Fruit fly (Drosophila melanogaster) whole organism, wandering third instar larva: ENCODE data around the gene yellow-c.
A peak's percentile ranks its signal among the peaks of the same experiment; 100 is the strongest.

Source experiments
- CG32264 ChIP-seq: fragments of 200-800 bp; sonication (Bioruptor generic); optimal IDR thresholded peaks from 2 replicates; lab custom pipeline; 2016; ENCODE audit warnings: missing biosample characterization, missing genetic modification characterization
- CrebA ChIP-seq: fragments of 200-800 bp; sonication (Bioruptor generic); optimal IDR thresholded peaks from 2 replicates; lab custom pipeline; 2016; ENCODE audit warnings: missing biosample characterization, mild to moderate bottlenecking, missing genetic modification characterization, borderline replicate concordance
- Dfd ChIP-seq: fragments of >200 bp; optimal IDR thresholded peaks from 2 replicates; lab custom pipeline; 2017; ENCODE audit warnings: missing biosample characterization, missing genetic modification characterization
- GATAd ChIP-seq: sonication (Bioruptor generic); optimal IDR thresholded peaks from 2 replicates; lab custom pipeline; 2016; ENCODE audit warnings: missing biosample characterization, missing genetic modification characterization
- HLH106 ChIP-seq: fragments of 200-800 bp; optimal IDR thresholded peaks from 3 replicates; lab custom pipeline; 2019; ENCODE audit warnings: missing biosample characterization, mild to moderate bottlenecking, missing genetic modification characterization, moderate library complexity
- Hr78 ChIP-seq: fragments of >200 bp; optimal IDR thresholded peaks from 2 replicates; lab custom pipeline; 2017; ENCODE audit warnings: missing biosample characterization, missing genetic modification characterization
- Hr83 ChIP-seq: fragments of 200-300 bp; sonication (Bioruptor generic); optimal IDR thresholded peaks from 2 replicates; lab custom pipeline; 2016; ENCODE audit warnings: missing biosample characterization, mild to moderate bottlenecking, missing genetic modification characterization, moderate library complexity; ENCODE audit not compliant: poor library complexity, severe bottlenecking
- Jra ChIP-seq: sonication (Bioruptor generic); optimal IDR thresholded peaks from 2 replicates; lab custom pipeline; 2016; ENCODE audit warnings: missing biosample characterization, missing genetic modification characterization
- Mio ChIP-seq: sonication (Bioruptor generic); optimal IDR thresholded peaks from 2 replicates; lab custom pipeline; 2016; ENCODE audit warnings: missing biosample characterization, missing genetic modification characterization
- Myc ChIP-seq: fragments of >200 bp; optimal IDR thresholded peaks from 2 replicates; lab custom pipeline; 2017
- N ChIP-seq: fragments of >200 bp; optimal IDR thresholded peaks from 2 replicates; lab custom pipeline; 2018; ENCODE audit warnings: missing biosample characterization, missing external identifiers, missing genetic modification characterization
- Vsx2 ChIP-seq: fragments of 200-300, 225-300 bp; sonication (Bioruptor generic); optimal IDR thresholded peaks from 2 replicates; lab custom pipeline; 2018; ENCODE audit warnings: missing biosample characterization, missing genetic modification characterization; ENCODE audit not compliant: partially characterized antibody
- br ChIP-seq: fragments of 200-800 bp; sonication (Bioruptor generic); optimal IDR thresholded peaks from 2 replicates; lab custom pipeline; 2016; ENCODE audit warnings: missing biosample characterization, missing genetic modification characterization
- dmrt93B ChIP-seq: fragments of 200-800 bp; sonication (Bioruptor generic); optimal IDR thresholded peaks from 2 replicates; lab custom pipeline; 2018; ENCODE audit warnings: missing biosample characterization, mild to moderate bottlenecking, missing genetic modification characterization
- dsf ChIP-seq: sonication (Bioruptor generic); optimal IDR thresholded peaks from 2 replicates; lab custom pipeline; 2016; ENCODE audit warnings: missing biosample characterization, missing genetic modification characterization, borderline replicate concordance
- ey ChIP-seq: fragments of 200-800 bp; sonication (Bioruptor generic); optimal IDR thresholded peaks from 2 replicates; lab custom pipeline; 2016; ENCODE audit warnings: missing biosample characterization, missing genetic modification characterization
- fru ChIP-seq: fragments of 200-800 bp; sonication (Bioruptor generic); optimal IDR thresholded peaks from 3 replicates; lab custom pipeline; 2016; ENCODE audit warnings: missing biosample characterization, mild to moderate bottlenecking, missing genetic modification characterization
- h ChIP-seq: fragments of 200-800 bp; sonication (Bioruptor generic); optimal IDR thresholded peaks from 3 replicates; lab custom pipeline; 2016; ENCODE audit warnings: missing biosample characterization, mild to moderate bottlenecking, missing genetic modification characterization
- jim ChIP-seq: fragments of 175-275, 200-325 bp; sonication (Bioruptor generic); optimal IDR thresholded peaks from 2 replicates; lab custom pipeline; 2016; ENCODE audit warnings: missing biosample characterization, mild to moderate bottlenecking, missing genetic modification characterization
- lola ChIP-seq: fragments of >200 bp; optimal IDR thresholded peaks from 2 replicates; lab custom pipeline; 2017; ENCODE audit warnings: missing biosample characterization, missing genetic modification characterization
- pan ChIP-seq: fragments of >200 bp; optimal IDR thresholded peaks from 2 replicates; lab custom pipeline; 2017
- psq ChIP-seq: fragments of 200-800 bp; sonication (Bioruptor generic); optimal IDR thresholded peaks from 3 replicates; lab custom pipeline; 2017; ENCODE audit warnings: missing biosample characterization, mild to moderate bottlenecking, missing genetic modification characterization, moderate library complexity
- rgr ChIP-seq: fragments of 200-800 bp; sonication (Bioruptor generic); optimal IDR thresholded peaks from 3 replicates; lab custom pipeline; 2016; ENCODE audit warnings: missing biosample characterization, mild to moderate bottlenecking, missing genetic modification characterization
- sage ChIP-seq: fragments of 200-800 bp; sonication (Bioruptor generic); optimal IDR thresholded peaks from 2 replicates; lab custom pipeline; 2016; ENCODE audit warnings: missing biosample characterization, mild to moderate bottlenecking, missing genetic modification characterization
- sv ChIP-seq: fragments of 200-800 bp; sonication (Bioruptor generic); optimal IDR thresholded peaks from 3 replicates; lab custom pipeline; 2016; ENCODE audit warnings: missing biosample characterization, missing genetic modification characterization
- usp ChIP-seq: fragments of >200 bp; optimal IDR thresholded peaks from 2 replicates; lab custom pipeline; 2017; ENCODE audit warnings: missing biosample characterization, missing genetic modification characterization
- woc ChIP-seq: sonication (Bioruptor generic); optimal IDR thresholded peaks from 2 replicates; lab custom pipeline; 2016; ENCODE audit warnings: missing biosample characterization, mild to moderate bottlenecking, missing genetic modification characterization

Gene yellow-c

dm6 chr2L:15009703-15010102 is 25.5 kb upstream of the yellow-c start, which contains the start of the genes THG and Rnmt (continued):
- TF ChIP-seq sage (GFP tag; lab: Kevin White, UChicago): peak; percentile 49
- TF ChIP-seq woc (GFP tag; lab: Kevin White, UChicago): peak; percentile 66
- peak; percentile 57 for TF ChIP-seq Jra (GFP tag; lab: Kevin White, UChicago)
- no peak for TF ChIP-seq Dfd (GFP tag; lab: Kevin White, UChicago)
- TF ChIP-seq HLH106 (tag; lab: Kevin White, UChicago): peak; percentile 83
- TF ChIP-seq pan (lab: Kevin White, UChicago): no peak
- peak; percentile 74 for TF ChIP-seq ey (GFP tag; lab: Kevin White, UChicago)
- no peak for TF ChIP-seq Mio (GFP tag; lab: Kevin White, UChicago)
- peak; percentile 82 for TF ChIP-seq sv (GFP tag; lab: Kevin White, UChicago)
- TF ChIP-seq Hr83 (GFP tag; lab: Kevin White, UChicago): peak; percentile 43

- TF ChIP-seq Vsx2 (GFP tag; lab: Kevin White, UChicago): no peak
- no peak for TF ChIP-seq CrebA
- TF ChIP-seq HLH106 (tag; lab: Kevin White, UChicago): no peak
- no peak for TF ChIP-seq Mio (GFP tag; lab: Kevin White, UChicago)
- TF ChIP-seq pan (lab: Kevin White, UChicago): no peak
- TF ChIP-seq sage (GFP tag; lab: Kevin White, UChicago): no peak
- TF ChIP-seq lola (GFP tag; lab: Kevin White, UChicago): no peak
- no peak for TF ChIP-seq GATAd
- no peak for TF ChIP-seq Hr78 (GFP tag; lab: Kevin White, UChicago)
- TF ChIP-seq usp (GFP tag; lab: Kevin White, UChicago): no peak
- no peak for TF ChIP-seq br (GFP tag; lab: Kevin White, UChicago)
- TF ChIP-seq jim: no peak
- TF ChIP-seq Myc: no peak
- TF ChIP-seq, all 38 proteins: peak for 0
Measured at dm6 chr2L:15011779-15012178, 23.4 kb upstream of the yellow-c start.

- TF ChIP-seq Myc (no peak), sage (GFP tag; lab: Kevin White, UChicago) (no peak), Dfd (GFP tag; lab: Kevin White, UChicago) (peak; percentile 42), sv (GFP tag; lab: Kevin White, UChicago) (no peak)
- TF ChIP-seq, all 38 proteins: peak for 1
Measured at dm6 chr2L:15013523-15013922, 21.7 kb upstream of the yellow-c start.

- TF ChIP-seq sv (GFP tag; lab: Kevin White, UChicago): no peak
- no peak for TF ChIP-seq Vsx2 (GFP tag; lab: Kevin White, UChicago)
- no peak for TF ChIP-seq dmrt93B (GFP tag; lab: Kevin White, UChicago)
- TF ChIP-seq dsf (GFP tag; lab: Kevin White, UChicago): no peak
- TF ChIP-seq rgr (GFP tag; lab: Kevin White, UChicago): no peak
- no peak for TF ChIP-seq usp (GFP tag; lab: Kevin White, UChicago)
- TF ChIP-seq N: no peak
- TF ChIP-seq Hr78 (GFP tag; lab: Kevin White, UChicago): no peak
- no peak for TF ChIP-seq psq (GFP tag; lab: Kevin White, UChicago)
Measured at dm6 chr2L:15016031-15016430, 19.2 kb upstream of the yellow-c start, which contains the start of gene GABA-B-R1. TSS of gene GABA-B-R1 (plus strand) at chr2L:15016331.

dm6 chr2L:15026582-15026981 is 8.6 kb upstream of the yellow-c start, which contains the start of gene CG33310:
TSS of gene CG33310 (plus strand) at chr2L:15026882.
- no peak for TF ChIP-seq woc (GFP tag; lab: Kevin White, UChicago)
- TF ChIP-seq fru (GFP tag; lab: Kevin White, UChicago): no peak
- TF ChIP-seq dmrt93B (GFP tag; lab: Kevin White, UChicago): no peak
- no peak for TF ChIP-seq h (GFP tag; lab: Kevin White, UChicago)
- no peak for TF ChIP-seq Mio (GFP tag; lab: Kevin White, UChicago)
- TF ChIP-seq CG32264: no peak
- TF ChIP-seq pan (lab: Kevin White, UChicago): no peak
- no peak for TF ChIP-seq ey (GFP tag; lab: Kevin White, UChicago)
- TF ChIP-seq dsf (GFP tag; lab: Kevin White, UChicago): no peak

dm6 chr2L:15031650-15032049 is 3.5 kb upstream of the yellow-c start, which contains the start of gene CG31832:
TSS of gene CG31832 (minus strand) at chr2L:15031750.
- TF ChIP-seq sv (GFP tag; lab: Kevin White, UChicago) (no peak), dsf (GFP tag; lab: Kevin White, UChicago) (no peak)
